Worm (Caenorhabditis elegans) whole organism, L2 larva: Measurements from ENCODE around the gene cyp-35B1.

Experiments used
- C34F6.9 ChIP-seq: fragments of 150-350 bp; optimal IDR thresholded peaks from 2 replicates; lab custom pipeline; 2014; ENCODE audit warnings: missing biosample characterization, missing genetic modification characterization
- R02D3.7 ChIP-seq: fragments of 150-350 bp; optimal IDR thresholded peaks from 2 replicates; lab custom pipeline; 2014; ENCODE audit warnings: missing biosample characterization, missing genetic modification characterization
- Y55F3AM.14 ChIP-seq: fragments of 200-800 bp; sonication (Bioruptor generic); optimal IDR thresholded peaks from 2 replicates; lab custom pipeline; 2018; ENCODE audit warnings: mild to moderate bottlenecking, missing genetic modification characterization, missing compliant biosample characterization
- aly-2 ChIP-seq: fragments of 150-350 bp; optimal IDR thresholded peaks from 2 replicates; lab custom pipeline; 2014; ENCODE audit warnings: missing biosample characterization, missing genetic modification characterization
- blmp-1 ChIP-seq: sonication (generic microtip); optimal IDR thresholded peaks from 2 replicates; lab custom pipeline; 2017; ENCODE audit warnings: missing genetic modification characterization, mild to moderate bottlenecking, missing compliant biosample characterization, antibody characterized with exemption, moderate library complexity; ENCODE audit not compliant: insufficient read depth
- ceh-82 ChIP-seq: fragments of 150-350 bp; optimal IDR thresholded peaks from 2 replicates; lab custom pipeline; 2014; ENCODE audit warnings: missing biosample characterization, missing genetic modification characterization
- crh-2 ChIP-seq: sonication (generic microtip); optimal IDR thresholded peaks from 2 replicates; lab custom pipeline; 2017; ENCODE audit warnings: missing biosample characterization, missing genetic modification characterization
- dmd-4 ChIP-seq: sonication (generic microtip); optimal IDR thresholded peaks from 2 replicates; lab custom pipeline; 2017; ENCODE audit warnings: missing biosample characterization, missing genetic modification characterization
- egl-27 ChIP-seq: sonication (generic microtip); optimal IDR thresholded peaks from 3 replicates; lab custom pipeline; 2017; ENCODE audit warnings: missing biosample characterization, missing genetic modification reagents, missing genetic modification characterization
- elt-1 ChIP-seq: fragments of 150-350 bp; optimal IDR thresholded peaks from 2 replicates; lab custom pipeline; 2014; ENCODE audit warnings: missing biosample characterization, missing genetic modification characterization
- elt-3 ChIP-seq: sonication (generic microtip); optimal IDR thresholded peaks from 2 replicates; lab custom pipeline; 2017; ENCODE audit warnings: missing biosample characterization, missing genetic modification characterization
- fos-1 ChIP-seq: fragments of 150-350 bp; optimal IDR thresholded peaks from 2 replicates; lab custom pipeline; 2014; ENCODE audit warnings: missing biosample characterization, missing genetic modification characterization
- gmeb-1 ChIP-seq: fragments of 150-350 bp; optimal IDR thresholded peaks from 2 replicates; lab custom pipeline; 2014; ENCODE audit warnings: missing biosample characterization, missing genetic modification characterization
- lin-11 ChIP-seq: fragments of 150-350 bp; sonication (generic microtip); optimal IDR thresholded peaks from 2 replicates; lab custom pipeline; 2014; ENCODE audit warnings: missing biosample characterization, missing genetic modification characterization, inconsistent platforms, mixed read lengths
- lin-39 ChIP-seq: fragments of 150-350 bp; optimal IDR thresholded peaks from 2 replicates; lab custom pipeline; 2014; ENCODE audit warnings: missing biosample characterization, missing genetic modification reagents, missing genetic modification characterization
- mbf-1 ChIP-seq: sonication (generic microtip); optimal IDR thresholded peaks from 2 replicates; lab custom pipeline; 2017; ENCODE audit warnings: missing biosample characterization, missing genetic modification characterization
- mdl-1 ChIP-seq, 2 experiments: fragments of 150-350 bp in 1 of 2; sonication (generic microtip) in 1 of 2; optimal IDR thresholded peaks; 2 replicates each; lab custom pipeline; 2017; ENCODE audit warnings: missing biosample characterization in 2 of 2, missing genetic modification characterization in 2 of 2
- nhr-10 ChIP-seq: sonication (generic microtip); optimal IDR thresholded peaks from 2 replicates; lab custom pipeline; 2017; ENCODE audit warnings: missing biosample characterization, missing genetic modification characterization
- nhr-11 ChIP-seq: fragments of 150-350 bp; optimal IDR thresholded peaks from 2 replicates; lab custom pipeline; 2014; ENCODE audit warnings: missing biosample characterization, missing genetic modification characterization
- nhr-129 ChIP-seq: fragments of 150-350 bp; optimal IDR thresholded peaks from 2 replicates; lab custom pipeline; 2014; ENCODE audit warnings: missing biosample characterization, missing genetic modification characterization
- nhr-21 ChIP-seq: fragments of 150-350 bp; optimal IDR thresholded peaks from 2 replicates; lab custom pipeline; 2014; ENCODE audit warnings: missing biosample characterization, missing genetic modification characterization
- nhr-23 ChIP-seq: fragments of 150-350 bp; optimal IDR thresholded peaks from 2 replicates; lab custom pipeline; 2014; ENCODE audit warnings: missing biosample characterization, missing genetic modification reagents, missing genetic modification characterization
- nhr-237 ChIP-seq: fragments of 150-350 bp; optimal IDR thresholded peaks from 2 replicates; lab custom pipeline; 2014; ENCODE audit warnings: missing biosample characterization, missing genetic modification characterization
- nhr-25 ChIP-seq: fragments of 150-350 bp; sonication (generic microtip); optimal IDR thresholded peaks from 3 replicates; lab custom pipeline; 2014; ENCODE audit warnings: missing biosample characterization, missing genetic modification characterization
- nhr-6 ChIP-seq: fragments of 150-350 bp; optimal IDR thresholded peaks from 2 replicates; lab custom pipeline; 2014; ENCODE audit warnings: missing biosample characterization, missing genetic modification characterization
- nhr-77 ChIP-seq: fragments of 150-350 bp; optimal IDR thresholded peaks from 2 replicates; lab custom pipeline; 2014; ENCODE audit warnings: missing biosample characterization, missing genetic modification characterization
- peb-1 ChIP-seq: fragments of 150-350 bp; optimal IDR thresholded peaks from 2 replicates; lab custom pipeline; 2014; ENCODE audit warnings: missing biosample characterization, missing genetic modification characterization
- sem-4 ChIP-seq: fragments of 150-350 bp; optimal IDR thresholded peaks from 2 replicates; lab custom pipeline; 2014; ENCODE audit warnings: missing biosample characterization, missing genetic modification reagents, missing genetic modification characterization
- skn-1 ChIP-seq: sonication (generic microtip); optimal IDR thresholded peaks from 2 replicates; lab custom pipeline; 2017; ENCODE audit warnings: missing biosample characterization, missing genetic modification characterization
- sma-3 ChIP-seq: sonication (generic microtip); optimal IDR thresholded peaks from 2 replicates; lab custom pipeline; 2016; ENCODE audit warnings: missing genetic modification reagents, missing genetic modification characterization, missing compliant biosample characterization
- sma-9 ChIP-seq, 2 experiments: fragments of 150-350 bp in 1 of 2; sonication (generic microtip) in 1 of 2; optimal IDR thresholded peaks; 2 replicates each; lab custom pipeline; 2014 to 2016; ENCODE audit warnings: missing genetic modification characterization in 2 of 2, mild to moderate bottlenecking in 1 of 2, missing biosample characterization in 1 of 2, missing compliant biosample characterization in 1 of 2, missing genetic modification reagents in 1 of 2, moderate library complexity in 1 of 2
- snpc-4 ChIP-seq: fragments of 150-350 bp; optimal IDR thresholded peaks from 2 replicates; lab custom pipeline; 2014; ENCODE audit warnings: missing biosample characterization, missing genetic modification characterization
- unc-39 ChIP-seq: fragments of 150-350 bp; optimal IDR thresholded peaks from 2 replicates; lab custom pipeline; 2014; ENCODE audit warnings: missing biosample characterization, missing genetic modification characterization
- unc-55 ChIP-seq: fragments of 150-350 bp; sonication (generic microtip); optimal IDR thresholded peaks from 3 replicates; lab custom pipeline; 2014; ENCODE audit warnings: missing biosample characterization, missing genetic modification reagents, missing genetic modification characterization
- unc-62 ChIP-seq: fragments of 150-350 bp; optimal IDR thresholded peaks from 2 replicates; lab custom pipeline; 2014; ENCODE audit warnings: missing biosample characterization, missing genetic modification reagents, missing genetic modification characterization
- zag-1 ChIP-seq: fragments of 150-350 bp; optimal IDR thresholded peaks from 2 replicates; lab custom pipeline; 2014; ENCODE audit warnings: missing biosample characterization, missing genetic modification characterization
- ztf-11 ChIP-seq: sonication (generic microtip); optimal IDR thresholded peaks from 2 replicates; lab custom pipeline; 2017; ENCODE audit warnings: missing biosample characterization, missing genetic modification characterization
- ztf-4 ChIP-seq: fragments of 150-350 bp; optimal IDR thresholded peaks from 2 replicates; lab custom pipeline; 2014; ENCODE audit warnings: missing biosample characterization, missing genetic modification characterization

The cyp-35B1 gene

ce11 chrV:3896018-3896417 is 42.8 kb upstream of the cyp-35B1 start:
- TF ChIP-seq C34F6.9 (tag; lab: Kevin White, UChicago) = no peak
- no peak for TF ChIP-seq nhr-77
- TF ChIP-seq crh-2 (tag; lab: Kevin White, UChicago) = no peak
- no peak for TF ChIP-seq nhr-129 (tag; lab: Kevin White, UChicago)
- TF ChIP-seq blmp-1 (tag; lab: Kevin White, UChicago) = no peak
- no peak for TF ChIP-seq nhr-6 (tag; lab: Kevin White, UChicago)
- no peak for TF ChIP-seq sem-4 (tag; lab: Kevin White, UChicago)
- TF ChIP-seq nhr-23 (tag; lab: Kevin White, UChicago) = no peak
- TF ChIP-seq lin-39 (tag; lab: Kevin White, UChicago) = no peak
- TF ChIP-seq ztf-11 (tag; lab: Kevin White, UChicago) = no peak
- no peak for TF ChIP-seq elt-1
- no peak for TF ChIP-seq snpc-4 (tag; lab: Kevin White, UChicago)
- no peak for TF ChIP-seq mbf-1 (tag; lab: Kevin White, UChicago)
- TF ChIP-seq aly-2 (tag; lab: Kevin White, UChicago) = no peak
- no peak for TF ChIP-seq nhr-10
- TF ChIP-seq unc-62 = no peak
- TF ChIP-seq peb-1 = no peak
- no peak for TF ChIP-seq ztf-4 (tag; lab: Kevin White, UChicago)
- TF ChIP-seq nhr-21 (tag; lab: Kevin White, UChicago) = no peak

ce11 chrV:3900102-3900501 is 38.7 kb upstream of the cyp-35B1 start, which contains the start of gene irld-22:
irld-22 (minus strand) TSS chrV:3900202.
- TF ChIP-seq sem-4 (tag; lab: Kevin White, UChicago) (no peak), Y55F3AM.14 (GFP tag; lab: Kevin White, UChicago) (no peak), peb-1 (no peak), dmd-4 (tag; lab: Kevin White, UChicago) (no peak), sma-9 (GFP tag; optimal IDR thresholded peaks at IDR 0.05; lab: Kevin White, UChicago) (no peak), sma-9 (tag; optimal IDR thresholded peaks at IDR 0.05; lab: Kevin White, UChicago) (no peak), zag-1 (tag; lab: Kevin White, UChicago) (no peak), fos-1 (no peak), sma-3 (no peak), skn-1 (tag; lab: Kevin White, UChicago) (no peak), lin-11 (tag; lab: Kevin White, UChicago) (no peak), C34F6.9 (tag; lab: Kevin White, UChicago) (no peak)
- TF ChIP-seq, all 48 proteins: peak for 0

DNA sequence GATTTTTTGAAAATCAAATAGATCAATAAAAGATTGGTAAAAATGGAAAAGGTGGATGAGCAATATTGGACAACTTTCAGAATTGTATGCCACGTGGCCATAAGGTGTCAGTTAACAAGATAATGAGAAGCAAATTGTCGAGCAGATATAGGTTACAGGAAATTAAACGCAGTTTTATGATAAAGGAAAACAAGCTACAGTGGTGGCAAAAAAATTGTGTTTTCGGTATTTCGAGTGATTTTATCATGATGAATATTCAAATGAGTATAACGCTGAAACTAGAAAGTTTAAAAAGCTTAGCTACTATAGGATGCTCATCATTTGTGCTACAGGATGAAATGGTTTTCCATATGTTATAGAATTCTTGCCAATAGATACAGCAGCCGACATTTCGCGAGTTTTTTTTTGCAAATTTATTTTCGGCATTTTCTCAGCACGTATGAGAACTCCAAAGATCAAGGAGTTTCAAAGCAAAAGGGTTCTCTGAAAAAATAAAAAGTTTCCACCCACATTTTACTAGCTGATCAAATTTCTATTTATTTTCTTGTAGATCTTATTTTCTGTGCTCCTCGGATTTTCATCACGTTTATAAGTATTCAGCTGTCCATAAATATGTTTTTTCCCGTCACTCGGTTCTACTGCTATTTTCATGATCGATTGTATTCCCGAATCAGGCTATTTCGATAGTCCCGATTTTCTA is 36.2 kb upstream of the cyp-35B1 start, which contains the start of the genes str-229 and srh-190:
Gene str-229, minus strand, starts transcription at position 101 of the 700 bp plus-strand sequence.
Gene srh-190, plus strand, starts transcription at position 650 of the 700 bp plus-strand sequence.
- TF ChIP-seq mbf-1 (tag; lab: Kevin White, UChicago) (no peak), nhr-129 (tag; lab: Kevin White, UChicago) (no peak), R02D3.7 (tag; lab: Kevin White, UChicago) (no peak), nhr-25 (tag; lab: Kevin White, UChicago) (no peak), unc-55 (GFP tag; lab: Kevin White, UChicago) (no peak), C34F6.9 (tag; lab: Kevin White, UChicago) (no peak), sem-4 (tag; lab: Kevin White, UChicago) (no peak), ztf-11 (tag; lab: Kevin White, UChicago) (no peak), gmeb-1 (tag; lab: Kevin White, UChicago) (no peak)

DNA sequence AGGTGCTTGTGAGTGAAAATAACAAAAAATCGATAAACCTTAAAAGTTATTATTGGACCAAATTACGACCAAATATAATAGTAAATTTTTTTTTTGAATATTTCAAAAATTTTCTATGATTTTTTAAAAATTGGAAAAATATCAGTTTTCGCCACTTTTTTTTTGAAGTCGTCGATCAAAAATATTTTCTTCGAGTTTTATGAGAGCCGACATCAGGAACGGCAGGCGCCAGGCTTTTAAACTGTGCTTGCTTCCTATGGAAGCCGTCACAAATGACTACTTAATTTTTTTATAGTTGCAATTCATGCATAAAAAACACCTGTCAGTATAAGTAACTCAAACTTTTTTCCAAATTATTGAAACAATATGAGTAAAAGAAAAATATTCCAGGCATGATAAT is 35.4 kb upstream of the cyp-35B1 start:
- TF ChIP-seq mbf-1 (tag; lab: Kevin White, UChicago) = no peak
- TF ChIP-seq elt-3 (tag; lab: Kevin White, UChicago) = no peak
- TF ChIP-seq, all 48 proteins: peak for 0

- no peak for TF ChIP-seq nhr-6 (tag; lab: Kevin White, UChicago)
- TF ChIP-seq gmeb-1 (tag; lab: Kevin White, UChicago) = peak; percentile 2
- no peak for TF ChIP-seq ceh-82
- TF ChIP-seq crh-2 (tag; lab: Kevin White, UChicago) = no peak
- TF ChIP-seq nhr-25 (tag; lab: Kevin White, UChicago) = no peak
- no peak for TF ChIP-seq zag-1 (tag; lab: Kevin White, UChicago)
- TF ChIP-seq nhr-21 (tag; lab: Kevin White, UChicago) = no peak
- no peak for TF ChIP-seq sem-4 (tag; lab: Kevin White, UChicago)
- no peak for TF ChIP-seq sma-3
- TF ChIP-seq nhr-237 (tag; lab: Kevin White, UChicago) = no peak
- no peak for TF ChIP-seq unc-39 (tag; lab: Kevin White, UChicago)
- no peak for TF ChIP-seq egl-27 (tag; lab: Kevin White, UChicago)
- TF ChIP-seq sma-9 (GFP tag; optimal IDR thresholded peaks at IDR 0.05; lab: Kevin White, UChicago) = no peak
- no peak for TF ChIP-seq sma-9 (tag; optimal IDR thresholded peaks at IDR 0.05; lab: Kevin White, UChicago)
- TF ChIP-seq mbf-1 (tag; lab: Kevin White, UChicago) = no peak
- TF ChIP-seq snpc-4 (tag; lab: Kevin White, UChicago) = no peak
- no peak for TF ChIP-seq unc-62
- no peak for TF ChIP-seq mdl-1 (tag; optimal IDR thresholded peaks at IDR 0.05; lab: Kevin White, UChicago)
- peak; percentile 9 for TF ChIP-seq blmp-1 (tag; lab: Kevin White, UChicago)
- no peak for TF ChIP-seq fos-1
- no peak for TF ChIP-seq nhr-11 (tag; lab: Kevin White, UChicago)
- no peak for TF ChIP-seq lin-39 (tag; lab: Kevin White, UChicago)
- peak; percentile 6 for TF ChIP-seq nhr-129 (tag; lab: Kevin White, UChicago)
- TF ChIP-seq, all 48 proteins: peak for 3
Measured at ce11 chrV:3905841-3906240, 33.0 kb upstream of the cyp-35B1 start, which contains the start of gene nhr-156. nhr-156 (plus strand) TSS chrV:3906106.
